Fruit fly (Drosophila melanogaster): Measurements from ENCODE around the gene CG1231.

- no peak for TF ChIP-seq CG12605 (GFP tag; IDR thresholded peaks at IDR 0.05)
- TF ChIP-seq D1 (tag; optimal IDR thresholded peaks at IDR 0.05), result no peak
- no peak for TF ChIP-seq CG14655 (GFP tag; optimal IDR thresholded peaks at IDR 0.05)
- no peak for TF ChIP-seq EcR (GFP tag; optimal IDR thresholded peaks at IDR 0.05)
- no peak for TF ChIP-seq CG8301 (tag; optimal IDR thresholded peaks at IDR 0.05)
- no peak for TF ChIP-seq CG15710 (tag; optimal IDR thresholded peaks at IDR 0.05)
- TF ChIP-seq CG10348 (GFP tag; IDR thresholded peaks at IDR 0.05), result no peak
- TF ChIP-seq CG32121 (GFP tag; IDR thresholded peaks at IDR 0.05), result no peak
- TF ChIP-seq CG8159 (tag; optimal IDR thresholded peaks at IDR 0.05), result no peak
- TF ChIP-seq rn (GFP tag; IDR thresholded peaks at IDR 0.05), result no peak
- no peak for TF ChIP-seq CG34367 (tag; optimal IDR thresholded peaks at IDR 0.05)
- no peak for TF ChIP-seq Pif1A (GFP tag; optimal IDR thresholded peaks at IDR 0.05)
- TF ChIP-seq Pif1B (GFP tag; optimal IDR thresholded peaks at IDR 0.05), result no peak
- no peak for TF ChIP-seq CG13204 (GFP tag; optimal IDR thresholded peaks at IDR 0.05)
Measured at dm6 chr3L:329153-329698, 27.0 kb upstream of the CG1231 start.
